Worm (Caenorhabditis elegans) whole organism, L1 larva: Measurements from ENCODE around the gene F14B8.6.

Source experiments
- aha-1 ChIP-seq: fragments of 150-350 bp; optimal IDR thresholded peaks from 2 replicates; lab custom pipeline; 2014; ENCODE audit warnings: missing biosample characterization, missing genetic modification characterization
- nhr-28 ChIP-seq: fragments of 150-350 bp; optimal IDR thresholded peaks from 2 replicates; lab custom pipeline; 2014; ENCODE audit warnings: missing biosample characterization, missing genetic modification characterization
- unc-62 ChIP-seq: fragments of 150-350 bp; optimal IDR thresholded peaks from 2 replicates; lab custom pipeline; 2014; ENCODE audit warnings: missing biosample characterization, missing genetic modification reagents, missing genetic modification characterization

DNA sequence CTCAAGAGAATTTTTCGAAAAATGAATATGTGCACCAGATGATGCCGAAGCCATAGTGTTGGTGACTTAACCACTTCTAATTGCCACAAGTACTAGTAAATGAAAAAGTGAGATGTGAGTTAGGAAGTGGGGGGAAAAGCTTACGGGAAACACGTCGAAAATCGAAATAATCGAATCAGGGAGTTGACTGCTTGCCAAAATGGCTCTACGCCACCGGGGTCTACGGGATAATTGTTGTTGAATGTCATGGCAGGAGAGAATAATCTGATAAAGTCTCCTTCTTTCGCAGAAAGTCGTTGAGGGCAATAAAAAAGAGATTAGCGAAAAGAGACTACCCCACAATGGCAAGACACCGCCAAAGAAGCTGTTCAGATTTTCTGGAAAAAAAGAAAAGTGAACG is 31.6 kb upstream of the F14B8.6 start:
- TF ChIP-seq nhr-28 (tag; lab: Kevin White, UChicago) (no peak), unc-62 (GFP tag; lab: Kevin White, UChicago) (no peak), aha-1 (no peak)
